Worm (Caenorhabditis elegans) whole organism, late embryonic: ENCODE measurements around the gene F46B6.12.
A peak's percentile ranks its signal among the peaks of the same experiment; 100 is the strongest.

Experiments
- C38D4.7 ChIP-seq: fragments of 200-800 bp; sonication (Bioruptor generic); optimal IDR thresholded peaks from 2 replicates; lab custom pipeline; 2018; ENCODE audit warnings: mild to moderate bottlenecking, missing genetic modification characterization, moderate library complexity, missing compliant biosample characterization
- ceh-2 ChIP-seq: sonication (generic microtip); optimal IDR thresholded peaks from 2 replicates; lab custom pipeline; 2016; ENCODE audit warnings: missing genotype, missing genetic modification characterization, missing compliant biosample characterization
- ceh-24 ChIP-seq: sonication (generic microtip); optimal IDR thresholded peaks from 2 replicates; lab custom pipeline; 2016; ENCODE audit warnings: mild to moderate bottlenecking, missing genetic modification characterization, missing compliant biosample characterization
- ceh-31 ChIP-seq: sonication (generic microtip); optimal IDR thresholded peaks from 2 replicates; lab custom pipeline; 2016; ENCODE audit warnings: missing genetic modification characterization, missing compliant biosample characterization
- elt-2 ChIP-seq: sonication (generic microtip); optimal IDR thresholded peaks from 2 replicates; lab custom pipeline; 2016; ENCODE audit warnings: missing genetic modification reagents, missing genetic modification characterization, missing compliant biosample characterization
- eyg-1 ChIP-seq: sonication (generic microtip); optimal IDR thresholded peaks from 2 replicates; lab custom pipeline; 2016; ENCODE audit warnings: missing genotype, missing genetic modification characterization, missing compliant biosample characterization
- nfya-1 ChIP-seq: sonication (generic microtip); optimal IDR thresholded peaks from 2 replicates; lab custom pipeline; 2017; ENCODE audit warnings: missing genetic modification characterization, mild to moderate bottlenecking, missing compliant biosample characterization, antibody characterized with exemption, moderate library complexity
- tbx-2 ChIP-seq: sonication (generic microtip); optimal IDR thresholded peaks from 2 replicates; lab custom pipeline; 2016; ENCODE audit warnings: missing genetic modification characterization, missing compliant biosample characterization

The F46B6.12 gene

DNA sequence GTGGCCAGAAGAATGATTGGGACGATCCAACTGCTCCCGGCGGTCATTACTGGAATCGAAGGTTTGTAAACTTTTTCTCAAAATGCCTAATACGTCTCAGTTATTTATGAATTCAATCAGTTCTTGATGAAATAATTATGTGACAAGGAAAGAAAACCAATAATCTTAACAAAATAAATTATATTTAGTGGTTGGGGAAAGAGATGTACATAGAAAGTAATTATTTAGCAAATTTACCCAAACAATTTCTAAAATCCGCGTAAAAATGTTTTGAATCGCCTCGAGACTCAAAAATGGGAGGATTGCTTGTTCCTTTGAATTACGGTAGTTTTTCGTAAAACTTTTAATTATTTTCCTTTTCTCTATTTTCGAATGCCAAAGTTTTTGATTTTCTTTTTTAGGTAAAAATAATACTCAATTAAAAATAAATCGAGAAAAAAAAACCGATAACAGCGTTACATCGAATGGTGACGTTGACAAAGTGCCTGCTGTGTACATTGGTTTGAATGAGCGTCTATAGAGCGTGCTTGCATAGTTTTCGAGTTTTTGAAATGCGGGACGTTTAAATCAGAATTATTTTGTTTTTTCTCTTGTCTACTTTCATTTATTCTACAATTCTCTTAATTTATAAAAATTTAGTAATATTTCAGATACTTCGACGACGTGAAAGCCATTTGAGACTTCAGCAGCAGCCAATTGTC lies 46.0 kb downstream of the F46B6.12 start, which contains the start of the genes aagr-3 and drap-1:
Gene aagr-3 (minus strand): TSS at position 51 of the 701 bp plus-strand sequence.
Gene drap-1 (plus strand): TSS at position 645 of the 701 bp plus-strand sequence.
- TF ChIP-seq ceh-31 (tag; lab: Kevin White, UChicago): peak; percentile 2
- no peak for TF ChIP-seq tbx-2 (tag; lab: Kevin White, UChicago)
- peak; percentile 14 for TF ChIP-seq elt-2
- TF ChIP-seq nfya-1 (tag; lab: Kevin White, UChicago): peak; percentile 45
- TF ChIP-seq, all 69 proteins: peak for 3

ce11 chrV:9725719-9726118 lies 49.9 kb downstream of the F46B6.12 start:
- TF ChIP-seq eyg-1 (tag; lab: Kevin White, UChicago): no peak
- TF ChIP-seq ceh-24 (tag; lab: Kevin White, UChicago): no peak
- no peak for TF ChIP-seq ceh-2 (tag; lab: Kevin White, UChicago)
- TF ChIP-seq C38D4.7 (GFP tag; lab: Kevin White, UChicago): no peak
